Worm (Caenorhabditis elegans): Measurements from ENCODE around the gene srh-149.

ce11 chrV:15870356-15870755 is 29.4 kb upstream of the srh-149 start, which contains the start of gene str-57:
- TF ChIP-seq madf-5 (GFP tag; IDR thresholded peaks at IDR 0.05): no peak
- no peak for TF ChIP-seq ztf-7 (tag; optimal IDR thresholded peaks at IDR 0.05)
- no peak for TF ChIP-seq nhr-237 (tag; optimal IDR thresholded peaks at IDR 0.05)
- no peak for TF ChIP-seq lin-38 (GFP tag; IDR thresholded peaks at IDR 0.05)
- no peak for TF ChIP-seq pqm-1 (tag; optimal IDR thresholded peaks at IDR 0.05)
- no peak for TF ChIP-seq T26A8.4 (GFP tag; IDR thresholded peaks at IDR 0.05)

Data from whole organism, L4 larva.